Worm (Caenorhabditis elegans) whole organism, L1 larva: ENCODE results near the gene F09F9.3.
A peak's percentile ranks its signal among the peaks of the same experiment; 100 is the strongest.

Experiments used
- C04F5.9 ChIP-seq: sonication (generic microtip); optimal IDR thresholded peaks from 2 replicates; lab custom pipeline; 2016; ENCODE audit warnings: missing genetic modification characterization, missing compliant biosample characterization
- C16A3.4 ChIP-seq: fragments of 150-350 bp; optimal IDR thresholded peaks from 2 replicates; lab custom pipeline; 2014; ENCODE audit warnings: missing biosample characterization, missing genetic modification characterization
- F16B12.6 ChIP-seq: fragments of 150-350 bp; optimal IDR thresholded peaks from 2 replicates; lab custom pipeline; 2014; ENCODE audit warnings: missing biosample characterization, missing genetic modification characterization
- aha-1 ChIP-seq: fragments of 150-350 bp; optimal IDR thresholded peaks from 2 replicates; lab custom pipeline; 2014; ENCODE audit warnings: missing biosample characterization, missing genetic modification characterization
- alr-1 ChIP-seq: fragments of 200-800 bp; sonication (Bioruptor generic); optimal IDR thresholded peaks from 2 replicates; lab custom pipeline; 2018; ENCODE audit warnings: borderline replicate concordance, mild to moderate bottlenecking, missing genetic modification characterization, missing compliant biosample characterization
- aly-2 ChIP-seq: fragments of 150-350 bp; optimal IDR thresholded peaks from 2 replicates; lab custom pipeline; 2014; ENCODE audit warnings: missing biosample characterization, missing genetic modification characterization
- blmp-1 ChIP-seq: fragments of 150-350 bp; optimal IDR thresholded peaks from 2 replicates; lab custom pipeline; 2014; ENCODE audit warnings: missing biosample characterization, missing genetic modification characterization
- ceh-63 ChIP-seq: fragments of 200-800 bp; sonication (Bioruptor generic); optimal IDR thresholded peaks from 2 replicates; lab custom pipeline; 2018; ENCODE audit warnings: mild to moderate bottlenecking, missing genetic modification characterization, missing compliant biosample characterization
- ceh-90 ChIP-seq: sonication (generic microtip); optimal IDR thresholded peaks from 2 replicates; lab custom pipeline; 2016; ENCODE audit warnings: missing genetic modification characterization, missing compliant biosample characterization
- ces-1 ChIP-seq: fragments of 150-350 bp; optimal IDR thresholded peaks from 2 replicates; lab custom pipeline; 2014; ENCODE audit warnings: missing biosample characterization, missing genetic modification reagents, missing genetic modification characterization
- dpl-1 ChIP-seq, 3 experiments: fragments of 150-350 bp in 2 of 3; sonication (generic microtip) in 1 of 3; optimal IDR thresholded peaks; 2 replicates each; lab custom pipeline; 2014 to 2017; ENCODE audit warnings: missing biosample characterization in 3 of 3, missing genetic modification characterization in 3 of 3, missing genetic modification reagents in 3 of 3
- dsc-1 ChIP-seq: sonication (generic microtip); optimal IDR thresholded peaks from 2 replicates; lab custom pipeline; 2016; ENCODE audit warnings: mild to moderate bottlenecking, missing genetic modification characterization, missing compliant biosample characterization
- efl-1 ChIP-seq, 4 experiments: fragments of 150-350 bp; optimal IDR thresholded peaks in 3 of 4; peaks in 1 of 4; 1 replicate in 1 of 4; 2 replicates in 3 of 4; lab custom pipeline; 2014; ENCODE audit warnings: missing biosample characterization in 2 of 4, missing genetic modification characterization in 2 of 4, missing genetic modification reagents in 2 of 4
- efl-3 ChIP-seq: fragments of 200-800 bp; sonication (Bioruptor generic); optimal IDR thresholded peaks from 2 replicates; lab custom pipeline; 2018; ENCODE audit warnings: mild to moderate bottlenecking, missing genetic modification characterization, missing compliant biosample characterization
- egl-27 ChIP-seq, 2 experiments: fragments of 150-350 bp in 1 of 2; sonication (generic microtip); optimal IDR thresholded peaks; 3 replicates each; lab custom pipeline; 2017 to 2018; ENCODE audit warnings: missing biosample characterization in 2 of 2, missing genetic modification characterization in 2 of 2, missing genetic modification reagents in 2 of 2
- fkh-8 ChIP-seq: sonication (generic microtip); optimal IDR thresholded peaks from 2 replicates; lab custom pipeline; 2016; ENCODE audit warnings: mild to moderate bottlenecking, missing genetic modification characterization, missing compliant biosample characterization
- fos-1 ChIP-seq: fragments of 150-350 bp; optimal IDR thresholded peaks from 2 replicates; lab custom pipeline; 2014; ENCODE audit warnings: missing biosample characterization, missing genetic modification characterization
- grh-1 ChIP-seq: fragments of 200-800 bp; sonication (Bioruptor generic); IDR thresholded peaks from 2 replicates; pipeline ENCODE4 v1.3.6; 2022; ENCODE audit warnings: missing genetic modification reagents, missing genetic modification characterization, missing compliant biosample characterization
- hpl-2 ChIP-seq: fragments of 150-350 bp; optimal IDR thresholded peaks from 2 replicates; lab custom pipeline; 2014; ENCODE audit warnings: missing biosample characterization, missing genetic modification reagents, missing genetic modification characterization
- irx-1 ChIP-seq: sonication (generic microtip); optimal IDR thresholded peaks from 2 replicates; lab custom pipeline; 2016; ENCODE audit warnings: missing genetic modification characterization, missing compliant biosample characterization
- jun-1 ChIP-seq: fragments of 150-350 bp; optimal IDR thresholded peaks from 2 replicates; lab custom pipeline; 2014; ENCODE audit warnings: missing biosample characterization, missing genetic modification reagents, missing genetic modification characterization
- lin-13 ChIP-seq: fragments of 150-350 bp; optimal IDR thresholded peaks from 2 replicates; lab custom pipeline; 2014; ENCODE audit warnings: missing biosample characterization, missing genetic modification reagents, missing genetic modification characterization
- lin-14 ChIP-seq: fragments of 200-800 bp; sonication (Bioruptor generic); optimal IDR thresholded peaks from 2 replicates; lab custom pipeline; 2018; ENCODE audit warnings: mild to moderate bottlenecking, missing genetic modification characterization, moderate library complexity, missing compliant biosample characterization
- lin-15B ChIP-seq: fragments of 150-350 bp; sonication (generic microtip); optimal IDR thresholded peaks from 3 replicates; lab custom pipeline; 2014; ENCODE audit warnings: missing biosample characterization, missing genetic modification characterization
- lin-35 ChIP-seq, 2 experiments: fragments of 150-350 bp; optimal IDR thresholded peaks; 2 replicates each; lab custom pipeline; 2014; ENCODE audit warnings: missing biosample characterization in 2 of 2, missing genetic modification characterization in 2 of 2, missing genetic modification reagents in 2 of 2
- lsy-2 ChIP-seq, 2 experiments: fragments of 150-350 bp; optimal IDR thresholded peaks; 2 replicates each; lab custom pipeline; 2014; ENCODE audit warnings: missing biosample characterization in 2 of 2, missing genetic modification characterization in 2 of 2
- mab-9 ChIP-seq: fragments of 200-800 bp; sonication (Bioruptor generic); IDR thresholded peaks from 2 replicates; pipeline ENCODE4 v1.3.6; 2022; ENCODE audit warnings: missing genetic modification reagents, missing genetic modification characterization, missing compliant biosample characterization
- mef-2 ChIP-seq: fragments of 150-350 bp; optimal IDR thresholded peaks from 2 replicates; lab custom pipeline; 2014; ENCODE audit warnings: missing biosample characterization, missing genetic modification characterization
- nhr-11 ChIP-seq: fragments of 150-350 bp; optimal IDR thresholded peaks from 2 replicates; lab custom pipeline; 2014; ENCODE audit warnings: missing biosample characterization, missing genetic modification characterization
- nhr-28 ChIP-seq: fragments of 150-350 bp; optimal IDR thresholded peaks from 2 replicates; lab custom pipeline; 2014; ENCODE audit warnings: missing biosample characterization, missing genetic modification characterization
- nhr-71 ChIP-seq: sonication (generic microtip); optimal IDR thresholded peaks from 2 replicates; lab custom pipeline; 2016; ENCODE audit warnings: mild to moderate bottlenecking, missing genetic modification characterization, moderate library complexity, missing compliant biosample characterization
- nhr-77 ChIP-seq: fragments of 150-350 bp; optimal IDR thresholded peaks from 2 replicates; lab custom pipeline; 2014; ENCODE audit warnings: missing biosample characterization, missing genetic modification characterization
- nhr-85 ChIP-seq: sonication (generic microtip); peaks from one replicate; lab custom pipeline; 2016; ENCODE audit warnings: missing genetic modification characterization, inconsistent platforms, missing compliant biosample characterization
- nhr-90 ChIP-seq: sonication (generic microtip); optimal IDR thresholded peaks from 2 replicates; lab custom pipeline; 2016; ENCODE audit warnings: mild to moderate bottlenecking, missing genetic modification characterization, missing compliant biosample characterization; ENCODE audit not compliant: poor library complexity
- rnt-1 ChIP-seq: sonication (generic microtip); optimal IDR thresholded peaks from 2 replicates; lab custom pipeline; 2016; ENCODE audit warnings: mild to moderate bottlenecking, missing genetic modification characterization, moderate library complexity, missing compliant biosample characterization
- snpc-4 ChIP-seq: fragments of 150-350 bp; optimal IDR thresholded peaks from 2 replicates; lab custom pipeline; 2014; ENCODE audit warnings: missing biosample characterization, missing genetic modification characterization
- swsn-7 ChIP-seq: sonication (generic microtip); optimal IDR thresholded peaks from 2 replicates; lab custom pipeline; 2016; ENCODE audit warnings: missing genetic modification characterization, missing compliant biosample characterization
- tlp-1 ChIP-seq: fragments of 150-350 bp; optimal IDR thresholded peaks from 2 replicates; lab custom pipeline; 2014; ENCODE audit warnings: missing biosample characterization, missing genetic modification characterization
- zip-4 ChIP-seq: fragments of 200-800 bp; sonication (Bioruptor generic); optimal IDR thresholded peaks from 2 replicates; lab custom pipeline; 2018; ENCODE audit warnings: mild to moderate bottlenecking, missing genetic modification characterization, moderate library complexity, missing compliant biosample characterization
- ztf-11 ChIP-seq, 2 experiments: sonication (generic microtip); optimal IDR thresholded peaks; 2 replicates each; lab custom pipeline; 2016 to 2017; ENCODE audit warnings: missing genetic modification characterization in 2 of 2, missing biosample characterization in 1 of 2, missing compliant biosample characterization in 1 of 2
- ztf-4 ChIP-seq: fragments of 150-350 bp; optimal IDR thresholded peaks from 2 replicates; lab custom pipeline; 2014; ENCODE audit warnings: missing biosample characterization, missing genetic modification characterization

F09F9.3 gene

ce11 chrX:4147600-4148448 lies 27.0 kb upstream of the F09F9.3 start (continued):
- TF ChIP-seq nhr-77 (tag; lab: Kevin White, UChicago) (no peak), dsc-1 (tag; lab: Kevin White, UChicago) (peak; percentile 35), grh-1 (no peak), nhr-28 (tag; lab: Kevin White, UChicago) (no peak), ztf-4 (tag; lab: Kevin White, UChicago) (peak; percentile 60), fos-1 (tag; lab: Kevin White, UChicago) (no peak), egl-27 (tag; optimal IDR thresholded peaks at IDR 0.05; lab: Kevin White, UChicago) (no peak), snpc-4 (tag; lab: Kevin White, UChicago) (no peak)

- TF ChIP-seq aly-2 (tag; lab: Kevin White, UChicago): no peak
- no peak for TF ChIP-seq fkh-8 (tag; lab: Kevin White, UChicago)
- peak; percentile 15 for TF ChIP-seq zip-4 (GFP tag; lab: Kevin White, UChicago)
- TF ChIP-seq F16B12.6 (tag; lab: Kevin White, UChicago): no peak
- TF ChIP-seq alr-1 (tag; lab: Kevin White, UChicago): no peak
- peak; percentile 53 for TF ChIP-seq nhr-85 (tag; lab: Kevin White, UChicago)
- TF ChIP-seq ztf-11 (tag; optimal IDR thresholded peaks at IDR 0.05; lab: Kevin White, UChicago): no peak
- no peak for TF ChIP-seq nhr-11 (tag; lab: Kevin White, UChicago)
- no peak for TF ChIP-seq efl-1 (optimal IDR thresholded peaks at IDR 0.05; lab: Kevin White, UChicago)
- TF ChIP-seq efl-1 (GFP tag; optimal IDR thresholded peaks at IDR 0.05 in 1 of 2; lab: Kevin White, UChicago): peak in 1 of 2 experiments; percentile 73
- TF ChIP-seq rnt-1 (tag; lab: Kevin White, UChicago): no peak
- no peak for TF ChIP-seq lin-13 (GFP tag; lab: Kevin White, UChicago)
- no peak for TF ChIP-seq nhr-90
- TF ChIP-seq dsc-1 (tag; lab: Kevin White, UChicago): peak; percentile 5
- no peak for TF ChIP-seq dpl-1 (GFP tag; optimal IDR thresholded peaks at IDR 0.05; lab: Kevin White, UChicago)
- TF ChIP-seq nhr-71 (tag; lab: Kevin White, UChicago): peak; percentile 12
Measured at ce11 chrX:4146798-4147543, 26.1 kb upstream of the F09F9.3 start.

- no peak for TF ChIP-seq lin-15B
- no peak for TF ChIP-seq nhr-77 (tag; lab: Kevin White, UChicago)
- no peak for TF ChIP-seq tlp-1 (tag; lab: Kevin White, UChicago)
- peak; percentile 74 for TF ChIP-seq nhr-85 (tag; lab: Kevin White, UChicago)
- TF ChIP-seq C04F5.9 (tag; lab: Kevin White, UChicago): no peak
- TF ChIP-seq C16A3.4 (tag; lab: Kevin White, UChicago): no peak
- TF ChIP-seq irx-1 (tag; lab: Kevin White, UChicago): no peak
- no peak for TF ChIP-seq lin-13 (GFP tag; lab: Kevin White, UChicago)
- peak; percentile 65 for TF ChIP-seq ceh-63
- no peak for TF ChIP-seq hpl-2 (GFP tag; lab: Kevin White, UChicago)
- TF ChIP-seq, all 84 proteins: peak for 2
Measured at ce11 chrX:4146046-4146445, 25.2 kb upstream of the F09F9.3 start.

DNA sequence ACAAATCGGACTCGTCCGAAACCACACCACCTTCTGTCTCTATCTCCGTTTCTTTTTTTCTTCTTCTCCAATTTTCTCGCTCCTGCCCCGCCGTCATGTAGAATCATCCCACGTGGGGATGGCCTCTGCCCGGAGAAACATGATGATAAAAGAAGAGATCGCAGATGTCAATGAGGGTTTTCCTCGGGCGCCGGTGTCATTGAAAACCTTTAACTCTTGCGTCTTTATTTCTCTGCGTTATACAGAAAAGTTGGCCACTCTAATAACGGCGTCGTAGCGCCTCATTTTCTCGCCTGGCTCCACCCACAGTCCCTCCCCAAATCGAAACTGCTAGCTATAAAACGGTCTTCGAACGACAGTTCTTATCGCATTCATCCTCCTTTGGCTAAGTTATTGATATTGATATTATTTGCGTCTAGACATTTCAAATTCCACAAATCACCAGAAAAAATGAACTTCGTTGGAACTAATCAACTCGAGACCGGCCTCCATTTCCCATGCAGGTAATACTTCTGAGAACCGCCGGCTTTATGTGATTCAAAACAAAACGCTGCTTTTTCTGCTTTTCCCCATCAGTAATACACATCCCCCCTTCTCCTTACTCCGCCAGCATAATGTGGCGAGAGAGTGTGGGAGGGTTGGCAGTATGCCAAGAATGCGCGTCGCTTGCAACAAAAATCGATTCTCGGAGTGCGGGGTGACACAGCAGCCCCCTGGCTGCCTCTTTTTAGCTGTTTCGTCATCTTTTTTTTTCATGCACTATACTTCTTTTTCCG lies 24.4 kb upstream of the F09F9.3 start:
- TF ChIP-seq zip-4 (GFP tag; lab: Kevin White, UChicago): peak; percentile 44
- TF ChIP-seq lsy-2 (tag; optimal IDR thresholded peaks at IDR 0.05; lab: Kevin White, UChicago): peak; percentile 11 to 76
- TF ChIP-seq mab-9 (GFP tag; lab: Robert Waterston, UW): no peak; the same call in 1 of the 2 replicates
- TF ChIP-seq jun-1 (tag; lab: Kevin White, UChicago): peak; percentile 41
- TF ChIP-seq blmp-1 (tag; lab: Kevin White, UChicago): peak; percentile 77
- no peak for TF ChIP-seq efl-3
- TF ChIP-seq lin-35 (GFP tag; optimal IDR thresholded peaks at IDR 0.05; lab: Kevin White, UChicago): peak; percentile 43 to 60
- TF ChIP-seq ceh-90 (tag; lab: Kevin White, UChicago): no peak
- peak; percentile 44 for TF ChIP-seq dsc-1 (tag; lab: Kevin White, UChicago)
- TF ChIP-seq aha-1 (tag; lab: Kevin White, UChicago): no peak
- TF ChIP-seq ces-1 (GFP tag; lab: Kevin White, UChicago): no peak
- TF ChIP-seq lin-14: peak; percentile 92
- TF ChIP-seq fkh-8 (tag; lab: Kevin White, UChicago): peak; percentile 87
- TF ChIP-seq irx-1 (tag; lab: Kevin White, UChicago): peak; percentile 71
- TF ChIP-seq dpl-1 (GFP tag; optimal IDR thresholded peaks at IDR 0.05; lab: Kevin White, UChicago): peak; percentile 1 to 19 (median 7)
- TF ChIP-seq swsn-7 (tag; lab: Kevin White, UChicago): peak; percentile 64
- no peak for TF ChIP-seq lin-15B
- peak; percentile 28 for TF ChIP-seq mef-2 (tag; lab: Kevin White, UChicago)
